Fruit fly (Drosophila melanogaster) whole organism, prepupa: Measurements from ENCODE around the gene CG18170.

Experiments used
- CG10669 ChIP-seq: fragments of 200-800 bp; sonication (Bioruptor generic); optimal IDR thresholded peaks from 3 replicates; lab custom pipeline; 2018; ENCODE audit warnings: missing biosample characterization, mild to moderate bottlenecking, missing genetic modification characterization, moderate library complexity
- CG11902 ChIP-seq: fragments of 200-800 bp; sonication (Bioruptor generic); optimal IDR thresholded peaks from 3 replicates; lab custom pipeline; 2016; ENCODE audit warnings: missing biosample characterization, missing genetic modification characterization
- CG16779 ChIP-seq: fragments of 200-800 bp; sonication (Bioruptor generic); optimal IDR thresholded peaks from 3 replicates; lab custom pipeline; 2017; ENCODE audit warnings: missing biosample characterization, mild to moderate bottlenecking, missing genetic modification characterization
- CG31627 ChIP-seq: fragments of 200-800 bp; sonication (Bioruptor generic); optimal IDR thresholded peaks from 3 replicates; lab custom pipeline; 2016; ENCODE audit warnings: missing biosample characterization, missing genetic modification characterization
- CG32006 ChIP-seq: fragments of 200-800 bp; sonication (Bioruptor generic); optimal IDR thresholded peaks from 3 replicates; lab custom pipeline; 2017; ENCODE audit warnings: missing biosample characterization, mild to moderate bottlenecking, missing genetic modification characterization
- CG3919 ChIP-seq: fragments of 200-800 bp; sonication (Bioruptor generic); optimal IDR thresholded peaks from 3 replicates; lab custom pipeline; 2016; ENCODE audit warnings: missing biosample characterization, missing genetic modification characterization
- CG6163 ChIP-seq: fragments of 200-800 bp; sonication (Bioruptor generic); IDR thresholded peaks from 3 replicates; pipeline ENCODE4 v1.3.6; 2022; ENCODE audit warnings: missing biosample characterization, missing genetic modification characterization
- CG6276 ChIP-seq: fragments of 200-800 bp; sonication (Bioruptor generic); optimal IDR thresholded peaks from 2 replicates; lab custom pipeline; 2017; ENCODE audit warnings: missing biosample characterization, mild to moderate bottlenecking, missing genetic modification characterization
- CG6792 ChIP-seq: fragments of 200-800 bp; sonication (Bioruptor generic); optimal IDR thresholded peaks from 3 replicates; lab custom pipeline; 2016; ENCODE audit warnings: missing biosample characterization, missing genetic modification characterization
- CG6808 ChIP-seq: fragments of 200-800 bp; sonication (Bioruptor generic); optimal IDR thresholded peaks from 3 replicates; lab custom pipeline; 2017; ENCODE audit warnings: missing biosample characterization, missing genetic modification characterization, mild to moderate bottlenecking, moderate library complexity, missing genetic modification reagents
- CG6854 ChIP-seq: fragments of 200-800 bp; sonication (Bioruptor generic); optimal IDR thresholded peaks from 2 replicates; lab custom pipeline; 2017; ENCODE audit warnings: missing biosample characterization, mild to moderate bottlenecking, missing genetic modification characterization
- CG7368 ChIP-seq: fragments of 200-800 bp; sonication (Bioruptor generic); optimal IDR thresholded peaks from 3 replicates; lab custom pipeline; 2016; ENCODE audit warnings: missing biosample characterization, missing genetic modification characterization
- CG8119 ChIP-seq: fragments of 200-800 bp; sonication (Bioruptor generic); IDR thresholded peaks from 3 replicates; pipeline ENCODE4 v1.3.6; 2022; ENCODE audit warnings: missing biosample characterization, missing genetic modification characterization
- CG9139 ChIP-seq: fragments of 200-800 bp; sonication (Bioruptor generic); optimal IDR thresholded peaks from 3 replicates; lab custom pipeline; 2017; ENCODE audit warnings: missing biosample characterization, mild to moderate bottlenecking, missing genetic modification characterization
- Eip75B ChIP-seq: fragments of 200-800 bp; sonication (Bioruptor generic); optimal IDR thresholded peaks from 3 replicates; lab custom pipeline; 2016; ENCODE audit warnings: missing biosample characterization, missing genetic modification characterization
- Ets21C ChIP-seq: fragments of 200-800 bp; sonication (Bioruptor generic); optimal IDR thresholded peaks from 3 replicates; lab custom pipeline; 2016; ENCODE audit warnings: missing biosample characterization, missing genetic modification characterization
- Hr39 ChIP-seq: fragments of 200-800 bp; sonication (Bioruptor generic); optimal IDR thresholded peaks from 2 replicates; lab custom pipeline; 2016; ENCODE audit warnings: missing biosample characterization, missing genetic modification characterization
- Met ChIP-seq: fragments of 200-800 bp; sonication (Bioruptor generic); optimal IDR thresholded peaks from 3 replicates; lab custom pipeline; 2016; ENCODE audit warnings: missing biosample characterization, missing genetic modification characterization
- Smox ChIP-seq: fragments of 200-800 bp; sonication (Bioruptor generic); optimal IDR thresholded peaks from 3 replicates; lab custom pipeline; 2016; ENCODE audit warnings: missing biosample characterization, missing genetic modification characterization
- Sox14 ChIP-seq: fragments of 200-800 bp; sonication (Bioruptor generic); optimal IDR thresholded peaks from 3 replicates; lab custom pipeline; 2016; ENCODE audit warnings: missing biosample characterization, missing genetic modification characterization
- Sox15 ChIP-seq: fragments of 200-800 bp; sonication (Bioruptor generic); optimal IDR thresholded peaks from 3 replicates; lab custom pipeline; 2016; ENCODE audit warnings: missing biosample characterization, missing genetic modification characterization
- achi ChIP-seq: fragments of 200-800 bp; sonication (Bioruptor generic); optimal IDR thresholded peaks from 3 replicates; lab custom pipeline; 2016; ENCODE audit warnings: missing biosample characterization, missing genetic modification characterization
- cyc ChIP-seq: fragments of 200-800 bp; sonication (Bioruptor generic); optimal IDR thresholded peaks from 3 replicates; lab custom pipeline; 2016; ENCODE audit warnings: missing biosample characterization, missing genetic modification characterization
- dac ChIP-seq: fragments of 200-800 bp; sonication (Bioruptor generic); optimal IDR thresholded peaks from 2 replicates; lab custom pipeline; 2017; ENCODE audit warnings: missing biosample characterization, mild to moderate bottlenecking, missing genetic modification characterization
- eg ChIP-seq: fragments of 200-800 bp; sonication (Bioruptor generic); IDR thresholded peaks from 3 replicates; pipeline ENCODE4 v1.3.6; 2022; ENCODE audit warnings: missing biosample characterization, missing genetic modification characterization
- esn ChIP-seq: fragments of 200-800 bp; sonication (Bioruptor generic); optimal IDR thresholded peaks from 2 replicates; lab custom pipeline; 2016; ENCODE audit warnings: missing biosample characterization, mild to moderate bottlenecking, missing genetic modification characterization, moderate library complexity
- fd59A ChIP-seq: fragments of 200-800 bp; sonication (Bioruptor generic); optimal IDR thresholded peaks from 2 replicates; lab custom pipeline; 2017; ENCODE audit warnings: missing biosample characterization, mild to moderate bottlenecking, missing genetic modification characterization, missing genetic modification reagents
- fd85E ChIP-seq: fragments of 200-800 bp; sonication (Bioruptor generic); optimal IDR thresholded peaks from 3 replicates; lab custom pipeline; 2016; ENCODE audit warnings: missing biosample characterization, missing genetic modification characterization
- fkh ChIP-seq: fragments of 200-800 bp; sonication (Bioruptor generic); optimal IDR thresholded peaks from 3 replicates; lab custom pipeline; 2017; ENCODE audit warnings: missing biosample characterization, mild to moderate bottlenecking, missing genetic modification characterization, moderate library complexity
- lz ChIP-seq: fragments of 200-800 bp; sonication (Bioruptor generic); optimal IDR thresholded peaks from 3 replicates; lab custom pipeline; 2016; ENCODE audit warnings: missing biosample characterization, missing genetic modification characterization
- pdm3 ChIP-seq: fragments of 200-800 bp; sonication (Bioruptor generic); optimal IDR thresholded peaks from 3 replicates; lab custom pipeline; 2016; ENCODE audit warnings: missing biosample characterization, missing genetic modification characterization
- salr ChIP-seq, 2 experiments: fragments of 200-800 bp; sonication (Bioruptor generic); optimal IDR thresholded peaks; 3 replicates each; lab custom pipeline; 2016 to 2018; ENCODE audit warnings: missing biosample characterization in 2 of 2, missing genetic modification characterization in 2 of 2, mild to moderate bottlenecking in 1 of 2
- ss ChIP-seq, 2 experiments: fragments of 200-800 bp; sonication (Bioruptor generic); optimal IDR thresholded peaks; 2 replicates in 1 of 2; 3 replicates in 1 of 2; lab custom pipeline; 2017 to 2018; ENCODE audit warnings: mild to moderate bottlenecking in 2 of 2, missing biosample characterization in 2 of 2, missing genetic modification characterization in 2 of 2, moderate library complexity in 1 of 2
- svp ChIP-seq: fragments of 200-800 bp; sonication (Bioruptor generic); peaks from one replicate; lab custom pipeline; 2016; ENCODE audit warnings: missing biosample characterization, missing genetic modification characterization
- vri ChIP-seq: fragments of 200-800 bp; sonication (Bioruptor generic); optimal IDR thresholded peaks from 3 replicates; lab custom pipeline; 2016; ENCODE audit warnings: missing biosample characterization, mild to moderate bottlenecking, missing genetic modification characterization

Gene CG18170

DNA sequence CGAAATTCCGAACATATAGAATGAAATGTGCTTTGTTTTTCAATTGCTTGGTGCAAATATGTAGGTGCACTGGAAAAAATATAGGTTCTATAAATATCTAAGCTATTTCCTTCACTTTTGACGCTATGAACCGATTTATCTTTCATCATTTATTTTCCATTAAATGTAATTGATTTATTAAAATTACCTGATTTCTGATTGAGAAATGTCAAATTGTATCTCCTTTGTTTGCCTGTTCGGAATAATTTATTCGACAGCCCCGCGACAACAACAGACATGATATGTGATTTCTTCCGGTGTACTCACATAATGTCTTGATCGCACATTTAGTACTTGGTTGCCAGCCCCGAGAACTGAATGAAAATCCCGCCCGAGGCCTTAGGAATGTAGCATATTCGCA, 6.9 kb downstream of the CG18170 start (continued):
- TF ChIP-seq cyc (GFP tag; lab: Kevin White, UChicago) (no peak), fkh (GFP tag; lab: Kevin White, UChicago) (no peak), CG8119 (peak; percentile 28; the same call in 1 of the 3 replicates), CG6808 (GFP tag; lab: Kevin White, UChicago) (no peak), Sox14 (GFP tag; lab: Kevin White, UChicago) (peak; percentile 9), Ets21C (GFP tag; lab: Kevin White, UChicago) (no peak), Sox15 (GFP tag; lab: Kevin White, UChicago) (no peak), fd59A (no peak)

dm6 chr3L:1614465-1615084, 11.8 kb downstream of the CG18170 start:
- TF ChIP-seq achi (no peak), svp (GFP tag; lab: Kevin White, UChicago) (peak; percentile 57), fd85E (no peak)

DNA sequence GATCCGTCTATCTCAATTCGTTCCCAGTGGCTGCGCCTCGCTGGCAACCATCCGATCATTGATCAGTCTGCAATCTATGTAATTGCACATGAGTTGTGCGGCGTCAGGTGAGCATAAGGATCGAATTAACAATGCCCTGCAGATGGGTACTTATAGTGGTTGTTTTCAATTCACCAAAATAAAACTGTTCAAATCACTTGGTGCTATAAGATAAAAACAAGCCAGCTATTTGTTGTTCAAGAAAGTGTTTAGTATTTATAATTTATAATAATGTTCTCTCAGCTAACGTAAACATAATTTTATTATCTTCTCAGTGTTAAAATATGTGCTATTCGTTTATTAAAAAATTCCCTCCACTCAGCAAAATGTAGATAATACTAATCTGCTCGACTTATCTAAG, 12.9 kb downstream of the CG18170 start, which contains the start of gene CG12105:
TSS of gene CG12105 (minus strand) at position 101 of the 400 bp plus-strand sequence.
- TF ChIP-seq CG7368 (GFP tag; lab: Kevin White, UChicago) (no peak), pdm3 (GFP tag; lab: Kevin White, UChicago) (no peak), CG6276 (GFP tag; lab: Kevin White, UChicago) (no peak), CG16779 (tag; lab: Kevin White, UChicago) (no peak), eg (no peak), Met (no peak), CG6163 (GFP tag; lab: Robert Waterston, UW) (no peak), Hr39 (no peak), Smox (no peak), CG9139 (GFP tag; lab: Kevin White, UChicago) (no peak), CG6792 (GFP tag; lab: Kevin White, UChicago) (no peak), fd85E (no peak), Sox15 (GFP tag; lab: Kevin White, UChicago) (no peak)
- TF ChIP-seq, all 60 proteins: peak for 0

DNA sequence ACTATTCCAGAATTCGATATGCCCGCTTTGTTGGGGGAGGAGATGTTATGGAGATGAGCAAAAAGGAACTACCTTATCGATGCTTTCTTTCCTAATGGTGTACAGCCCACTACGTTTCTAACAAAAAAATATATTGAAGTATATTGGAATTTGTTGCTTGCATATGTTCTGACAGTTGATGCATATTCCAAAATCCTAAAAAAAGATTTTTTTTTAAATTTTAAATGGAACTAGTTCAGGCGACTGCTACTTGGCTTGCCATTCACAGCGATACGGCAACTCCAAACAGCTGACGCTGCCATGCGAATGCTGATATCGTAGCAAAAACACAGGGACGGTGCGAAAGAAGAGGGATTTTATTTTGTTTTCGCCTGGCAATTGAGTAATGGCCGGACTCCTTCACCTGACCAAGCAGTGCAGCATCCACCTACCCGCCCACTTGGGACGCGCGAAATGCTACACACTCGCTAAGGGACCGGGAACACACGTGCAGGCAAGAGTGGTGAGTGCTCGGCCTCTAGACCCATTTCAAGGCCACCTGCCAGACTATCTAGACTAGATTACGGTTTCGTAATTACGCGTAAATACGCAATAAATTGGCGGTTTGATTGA, 15.5 kb downstream of the CG18170 start, which contains the start of the genes CG13926, ABCB7 and CG33230:
TSS of gene CG13926 (minus strand) at position 43 of the 612 bp plus-strand sequence.
TSS of gene ABCB7 (plus strand) at position 299 of the 612 bp plus-strand sequence.
TSS of gene CG33230 (plus strand) at position 299 of the 612 bp plus-strand sequence.
- TF ChIP-seq CG11902 (GFP tag; lab: Kevin White, UChicago) (peak; percentile 44), Hr39 (peak; percentile 57), svp (GFP tag; lab: Kevin White, UChicago) (peak; percentile 84), vri (GFP tag; lab: Kevin White, UChicago) (peak; percentile 77), CG6854 (GFP tag; lab: Kevin White, UChicago) (peak; percentile 11), ss (GFP tag; optimal IDR thresholded peaks at IDR 0.05; lab: Kevin White, UChicago) (peak in 1 of 2 experiments; percentile 36), dac (GFP tag; lab: Kevin White, UChicago) (no peak), Smox (peak; percentile 23), lz (GFP tag; lab: Kevin White, UChicago) (peak; percentile 31), Sox14 (GFP tag; lab: Kevin White, UChicago) (peak; percentile 47), achi (peak; percentile 27), pdm3 (GFP tag; lab: Kevin White, UChicago) (no peak), CG6163 (GFP tag; lab: Robert Waterston, UW) (0 out of 3 replicates have a peak, but pooled peaks have one; percentile 28), CG32006 (GFP tag; lab: Kevin White, UChicago) (peak; percentile 23), CG31627 (GFP tag; lab: Kevin White, UChicago) (peak; percentile 10), cyc (GFP tag; lab: Kevin White, UChicago) (peak; percentile 49), Eip75B (GFP tag; lab: Kevin White, UChicago) (peak; percentile 45), esn (GFP tag; lab: Kevin White, UChicago) (no peak), CG10669 (GFP tag; lab: Kevin White, UChicago) (no peak), salr (GFP tag; optimal IDR thresholded peaks at IDR 0.05; lab: Kevin White, UChicago) (no peak), CG3919 (GFP tag; lab: Kevin White, UChicago) (no peak)
